Worm (Caenorhabditis elegans) whole organism, mixed stage, embryonic: ENCODE data around the gene cat-1.

Experiments
- elt-1 ChIP-seq: sonication (generic microtip); optimal IDR thresholded peaks from 2 replicates; lab custom pipeline; 2017; ENCODE audit warnings: missing genetic modification characterization, mild to moderate bottlenecking, missing compliant biosample characterization, antibody characterized with exemption, moderate library complexity, borderline replicate concordance; ENCODE audit not compliant: insufficient read depth
- lin-13 ChIP-seq: fragments of 150-350 bp; optimal IDR thresholded peaks from 2 replicates; lab custom pipeline; 2014; ENCODE audit warnings: missing biosample characterization, missing genetic modification characterization
- lin-32 ChIP-seq: fragments of 200-800 bp; sonication (Bioruptor generic); optimal IDR thresholded peaks from 2 replicates; lab custom pipeline; 2018; ENCODE audit warnings: mild to moderate bottlenecking, missing genetic modification characterization, missing compliant biosample characterization
- nhr-237 ChIP-seq: fragments of 150-350 bp; optimal IDR thresholded peaks from 2 replicates; lab custom pipeline; 2014; ENCODE audit warnings: missing biosample characterization, missing genetic modification characterization
- nhr-28 ChIP-seq: fragments of 150-350 bp; optimal IDR thresholded peaks from 2 replicates; lab custom pipeline; 2014; ENCODE audit warnings: missing biosample characterization, missing genetic modification characterization
- pha-4 ChIP-seq: fragments of 150-350 bp; optimal IDR thresholded peaks from 2 replicates; lab custom pipeline; 2018; ENCODE audit warnings: missing biosample characterization, missing genetic modification reagents, missing genetic modification characterization
- sem-2 ChIP-seq: fragments of 200-800 bp; sonication (Bioruptor generic); optimal IDR thresholded peaks from 2 replicates; lab custom pipeline; 2018; ENCODE audit warnings: mild to moderate bottlenecking, missing genetic modification characterization, missing compliant biosample characterization
- unc-62 ChIP-seq: fragments of 150-350 bp; optimal IDR thresholded peaks from 2 replicates; lab custom pipeline; 2014; ENCODE audit warnings: missing biosample characterization, missing genetic modification reagents, missing genetic modification characterization
- ztf-11 ChIP-seq: fragments of 150-350 bp; optimal IDR thresholded peaks from 2 replicates; lab custom pipeline; 2014; ENCODE audit warnings: missing biosample characterization, missing genetic modification characterization

DNA sequence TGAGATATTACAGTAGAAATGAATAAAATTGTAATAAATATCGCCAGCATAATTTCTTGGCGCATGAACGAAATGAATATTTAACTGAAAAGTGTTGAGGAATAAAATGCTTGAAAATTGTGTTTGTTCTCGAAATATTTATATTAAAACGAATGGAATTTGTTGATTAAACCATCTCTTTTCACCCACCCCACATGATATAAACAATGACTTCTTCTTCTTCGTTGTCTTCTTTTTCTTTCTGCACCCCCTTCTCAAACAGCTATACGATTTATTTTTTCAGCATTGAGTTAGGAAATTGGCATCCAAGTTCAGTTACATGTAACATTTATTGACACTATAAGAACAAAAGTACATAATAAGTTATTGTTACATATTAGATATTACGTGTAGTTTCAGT lies 9.6 kb upstream of the cat-1 start, which contains the start of gene C41G11.1:
- no peak for TF ChIP-seq sem-2 (GFP tag; lab: Kevin White, UChicago)
- TF ChIP-seq nhr-28 (tag; lab: Kevin White, UChicago): no peak
- TF ChIP-seq lin-13 (tag; lab: Kevin White, UChicago): no peak
- no peak for TF ChIP-seq unc-62 (GFP tag; lab: Kevin White, UChicago)
- no peak for TF ChIP-seq nhr-237
- TF ChIP-seq pha-4 (tag; lab: Kevin White, UChicago): no peak
- no peak for TF ChIP-seq lin-32 (GFP tag; lab: Kevin White, UChicago)
- TF ChIP-seq elt-1 (tag; lab: Kevin White, UChicago): no peak
- TF ChIP-seq ztf-11 (tag; lab: Kevin White, UChicago): no peak
